Worm (Caenorhabditis elegans): ENCODE measurements around the gene F46F5.1.

Gene F46F5.1

ce11 chrII:788139-788538, 3.6 kb downstream of the F46F5.1 start, which contains the start of gene F46F5.15:
Gene F46F5.15, plus strand, starts transcription at chrII:788439.
- TF ChIP-seq W03F9.2 (tag; optimal IDR thresholded peaks at IDR 0.05) (no peak), dao-5 (tag; optimal IDR thresholded peaks at IDR 0.05) (no peak), him-1 (tag; optimal IDR thresholded peaks at IDR 0.05) (no peak)

ce11 chrII:786938-787337, 4.8 kb downstream of the F46F5.1 start, which contains the start of gene F46F5.16:
Gene F46F5.16, plus strand, starts transcription at chrII:787238.
- no peak for TF ChIP-seq dao-5 (tag; optimal IDR thresholded peaks at IDR 0.05)
- no peak for TF ChIP-seq him-1 (tag; optimal IDR thresholded peaks at IDR 0.05)
- TF ChIP-seq W03F9.2 (tag; optimal IDR thresholded peaks at IDR 0.05) = no peak

- no peak for TF ChIP-seq W03F9.2 (tag; optimal IDR thresholded peaks at IDR 0.05)
- no peak for TF ChIP-seq dao-5 (tag; optimal IDR thresholded peaks at IDR 0.05)
- TF ChIP-seq him-1 (tag; optimal IDR thresholded peaks at IDR 0.05) = no peak
Observed at ce11 chrII:783532-783931, 8.2 kb downstream of the F46F5.1 start, which contains the start of gene Y39F10A.6. Gene Y39F10A.6, minus strand, starts transcription at chrII:783632.

- TF ChIP-seq him-1 (tag; optimal IDR thresholded peaks at IDR 0.05) = no peak
- no peak for TF ChIP-seq W03F9.2 (tag; optimal IDR thresholded peaks at IDR 0.05)
- TF ChIP-seq dao-5 (tag; optimal IDR thresholded peaks at IDR 0.05) = no peak
Observed at ce11 chrII:782903-783302, 8.8 kb downstream of the F46F5.1 start, which contains the start of gene Y39F10A.3. Gene Y39F10A.3, minus strand, starts transcription at chrII:783003.

- TF ChIP-seq dao-5 (tag; optimal IDR thresholded peaks at IDR 0.05) (no peak), W03F9.2 (tag; optimal IDR thresholded peaks at IDR 0.05) (no peak), him-1 (tag; optimal IDR thresholded peaks at IDR 0.05) (no peak)
Observed at ce11 chrII:775033-775432, 16.7 kb downstream of the F46F5.1 start, which contains the start of gene Y39F10A.1. Gene Y39F10A.1, plus strand, starts transcription at chrII:775333.

- TF ChIP-seq W03F9.2 (tag; optimal IDR thresholded peaks at IDR 0.05) (no peak), dao-5 (tag; optimal IDR thresholded peaks at IDR 0.05) (no peak), him-1 (tag; optimal IDR thresholded peaks at IDR 0.05) (no peak)
Observed at ce11 chrII:773830-774229, 17.9 kb downstream of the F46F5.1 start.

ce11 chrII:770253-770652, 21.5 kb downstream of the F46F5.1 start, which contains the start of gene C08G5.6:
Gene C08G5.6, plus strand, starts transcription at chrII:770553.
- TF ChIP-seq dao-5 (tag; optimal IDR thresholded peaks at IDR 0.05) (no peak), him-1 (tag; optimal IDR thresholded peaks at IDR 0.05) (no peak), W03F9.2 (tag; optimal IDR thresholded peaks at IDR 0.05) (no peak)

- TF ChIP-seq W03F9.2 (tag; optimal IDR thresholded peaks at IDR 0.05) (no peak), him-1 (tag; optimal IDR thresholded peaks at IDR 0.05) (no peak), dao-5 (tag; optimal IDR thresholded peaks at IDR 0.05) (no peak)
Observed at ce11 chrII:769250-769649, 22.5 kb downstream of the F46F5.1 start.

- TF ChIP-seq him-1 (tag; optimal IDR thresholded peaks at IDR 0.05) (no peak), dao-5 (tag; optimal IDR thresholded peaks at IDR 0.05) (no peak), W03F9.2 (tag; optimal IDR thresholded peaks at IDR 0.05) (no peak)
Observed at ce11 chrII:765219-765618, 26.5 kb downstream of the F46F5.1 start, which contains the start of gene C08G5.7. Gene C08G5.7, minus strand, starts transcription at chrII:765319.

- no peak for TF ChIP-seq him-1 (tag; optimal IDR thresholded peaks at IDR 0.05)
Observed at ce11 chrII:764385-764784, 27.3 kb downstream of the F46F5.1 start.

- no peak for TF ChIP-seq him-1 (tag; optimal IDR thresholded peaks at IDR 0.05)
- no peak for TF ChIP-seq W03F9.2 (tag; optimal IDR thresholded peaks at IDR 0.05)
- TF ChIP-seq dao-5 (tag; optimal IDR thresholded peaks at IDR 0.05) = no peak
Observed at ce11 chrII:762942-763341, 28.8 kb downstream of the F46F5.1 start.

- TF ChIP-seq him-1 (tag; optimal IDR thresholded peaks at IDR 0.05) = no peak
- TF ChIP-seq dao-5 (tag; optimal IDR thresholded peaks at IDR 0.05) = no peak
- no peak for TF ChIP-seq W03F9.2 (tag; optimal IDR thresholded peaks at IDR 0.05)
Observed at ce11 chrII:760276-760675, 31.5 kb downstream of the F46F5.1 start.

- TF ChIP-seq dao-5 (tag; optimal IDR thresholded peaks at IDR 0.05) (no peak), him-1 (tag; optimal IDR thresholded peaks at IDR 0.05) (peak; percentile 79), W03F9.2 (tag; optimal IDR thresholded peaks at IDR 0.05) (no peak)
Observed at ce11 chrII:759788-760187, 31.9 kb downstream of the F46F5.1 start.

ce11 chrII:757224-757623, 34.5 kb downstream of the F46F5.1 start:
- no peak for TF ChIP-seq W03F9.2 (tag; optimal IDR thresholded peaks at IDR 0.05)
- no peak for TF ChIP-seq him-1 (tag; optimal IDR thresholded peaks at IDR 0.05)
- no peak for TF ChIP-seq dao-5 (tag; optimal IDR thresholded peaks at IDR 0.05)

- no peak for TF ChIP-seq him-1 (tag; optimal IDR thresholded peaks at IDR 0.05)
- no peak for TF ChIP-seq W03F9.2 (tag; optimal IDR thresholded peaks at IDR 0.05)
- no peak for TF ChIP-seq dao-5 (tag; optimal IDR thresholded peaks at IDR 0.05)
Observed at ce11 chrII:756161-756560, 35.6 kb downstream of the F46F5.1 start.
